Worm (Caenorhabditis elegans) whole organism, young adult: ENCODE results near the gene gst-36.

ENCODE experiments used
- F39B2.1 ChIP-seq: fragments of 200-800 bp; sonication (Bioruptor generic); IDR thresholded peaks from 2 replicates; pipeline ENCODE4 v1.3.6; 2022; ENCODE audit warnings: missing genetic modification reagents, missing genetic modification characterization, missing compliant biosample characterization
- F55B11.4 ChIP-seq: sonication (generic microtip); optimal IDR thresholded peaks from 2 replicates; lab custom pipeline; 2016; ENCODE audit warnings: missing compliant biosample characterization, missing genetic modification characterization, borderline replicate concordance; ENCODE audit not compliant: insufficient read depth
- akir-1 ChIP-seq: fragments of 200-800 bp; sonication (Bioruptor generic); optimal IDR thresholded peaks from 2 replicates; lab custom pipeline; 2018; ENCODE audit warnings: mild to moderate bottlenecking, missing genetic modification characterization, moderate library complexity, missing compliant biosample characterization
- aptf-2 ChIP-seq: fragments of 200-800 bp; sonication (Bioruptor generic); conservative IDR thresholded peaks from 2 replicates; pipeline ENCODE4 v1.3.6; 2022; ENCODE audit warnings: missing genetic modification reagents, missing genetic modification characterization, missing compliant biosample characterization
- ceh-100 ChIP-seq: fragments of 200-800 bp; sonication (Bioruptor generic); IDR thresholded peaks from 2 replicates; pipeline ENCODE4 v1.3.6; 2022; ENCODE audit warnings: missing genetic modification reagents, missing genetic modification characterization, missing compliant biosample characterization
- efl-1 ChIP-seq: fragments of 150-350 bp; optimal IDR thresholded peaks from 2 replicates; lab custom pipeline; 2014; ENCODE audit warnings: missing biosample characterization, missing genetic modification reagents, missing genetic modification characterization
- hlh-12 ChIP-seq: sonication (generic microtip); optimal IDR thresholded peaks from 2 replicates; lab custom pipeline; 2016; ENCODE audit warnings: missing genetic modification characterization, missing compliant biosample characterization
- mxl-1 ChIP-seq: sonication (generic microtip); optimal IDR thresholded peaks from 2 replicates; lab custom pipeline; 2016; ENCODE audit warnings: missing genetic modification characterization, missing compliant biosample characterization
- pha-4 ChIP-seq: fragments of 150-350 bp; sonication (generic microtip); optimal IDR thresholded peaks from 2 replicates; lab custom pipeline; 2014; ENCODE audit warnings: missing biosample characterization, missing genetic modification reagents, missing genetic modification characterization
- rpc-1 ChIP-seq, 2 experiments: fragments of 150-350 bp in 1 of 2; sonication (generic microtip) in 1 of 2; optimal IDR thresholded peaks; 2 replicates each; lab custom pipeline; 2014 to 2018; ENCODE audit warnings: missing biosample characterization in 1 of 2, missing genetic modification characterization in 1 of 2, missing genetic modification reagents in 1 of 2, missing genotype in 1 of 2
- snpc-4 ChIP-seq, 5 experiments: fragments of 150-350 bp in 1 of 5; sonication (generic microtip) in 4 of 5; optimal IDR thresholded peaks; 2 replicates each; lab custom pipeline; 2014 to 2018; ENCODE audit warnings: missing genetic modification characterization in 5 of 5, missing biosample characterization in 3 of 5, antibody characterized with exemption in 2 of 5, mild to moderate bottlenecking in 2 of 5, missing compliant biosample characterization in 2 of 5, missing genotype in 2 of 5, moderate library complexity in 2 of 5, missing genetic modification reagents in 1 of 5
- tbx-9 ChIP-seq: sonication (generic microtip); optimal IDR thresholded peaks from 2 replicates; lab custom pipeline; 2016; ENCODE audit warnings: borderline replicate concordance, missing genetic modification characterization, inconsistent platforms, missing compliant biosample characterization

DNA sequence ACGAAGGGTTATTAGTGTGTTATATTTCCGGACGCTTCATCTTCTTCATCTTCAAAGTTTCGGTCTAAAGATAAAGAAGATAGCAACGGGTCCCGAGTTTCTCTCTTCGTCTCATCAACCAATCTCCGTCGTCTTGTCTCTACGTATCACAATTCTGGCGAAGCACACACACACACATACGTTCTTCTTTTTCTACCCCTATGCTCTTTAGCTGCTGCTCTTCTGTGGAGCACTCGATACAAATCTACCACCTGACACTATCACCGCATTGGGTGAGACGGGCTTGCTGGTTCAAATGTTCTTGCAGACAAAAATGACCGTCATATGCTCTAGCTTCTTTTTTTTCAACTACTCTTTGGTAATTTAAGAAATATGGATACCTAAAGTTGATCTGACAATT is 30.4 kb downstream of the gst-36 start:
- TF ChIP-seq snpc-4 (GFP tag; optimal IDR thresholded peaks at IDR 0.05; lab: Kevin White, UChicago) = no peak
- TF ChIP-seq snpc-4 (tag; optimal IDR thresholded peaks at IDR 0.05; lab: Kevin White, UChicago) = no peak
- TF ChIP-seq aptf-2 = no peak
- TF ChIP-seq ceh-100 (GFP tag; lab: Robert Waterston, UW) = no peak
- no peak for TF ChIP-seq hlh-12
- no peak for TF ChIP-seq mxl-1
- no peak for TF ChIP-seq pha-4 (tag; lab: Kevin White, UChicago)
- no peak for TF ChIP-seq F39B2.1 (GFP tag; lab: Robert Waterston, UW)
- no peak for TF ChIP-seq tbx-9 (tag; lab: Kevin White, UChicago)
- no peak for TF ChIP-seq F55B11.4
- TF ChIP-seq efl-1 (GFP tag; lab: Kevin White, UChicago) = no peak
- no peak for TF ChIP-seq akir-1 (GFP tag; lab: Kevin White, UChicago)
- TF ChIP-seq rpc-1 (optimal IDR thresholded peaks at IDR 0.05; lab: Kevin White, UChicago) = no peak
- TF ChIP-seq rpc-1 (tag; optimal IDR thresholded peaks at IDR 0.05; lab: Kevin White, UChicago) = no peak
